Worm (Caenorhabditis elegans): ENCODE measurements around the gene C17C3.3.

DNA sequence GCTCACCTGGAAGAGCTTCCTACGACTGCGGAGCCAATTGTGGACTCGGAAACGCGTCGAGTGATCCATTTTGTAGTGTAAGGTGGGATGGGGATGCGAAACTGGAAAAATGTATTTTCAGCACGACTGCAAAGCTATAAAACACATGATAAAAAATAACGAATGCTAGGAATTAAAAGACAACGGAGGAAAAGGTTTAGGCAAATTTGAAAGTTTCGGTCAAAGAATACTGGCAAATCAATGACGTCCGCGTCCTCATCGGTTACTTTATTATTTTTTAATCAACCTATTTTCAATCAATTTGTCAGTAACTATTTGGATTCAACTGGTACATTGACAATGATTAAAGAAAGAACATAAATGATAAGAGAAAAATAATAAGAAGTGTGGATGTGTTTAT lies 46.2 kb downstream of the C17C3.3 start, which contains the start of gene C17G10.7:
- TF ChIP-seq ceh-36 (tag; optimal IDR thresholded peaks at IDR 0.05), result no peak
- TF ChIP-seq hmbx-1 (tag; optimal IDR thresholded peaks at IDR 0.05), result no peak
- no peak for TF ChIP-seq ama-1 (optimal IDR thresholded peaks at IDR 0.05)

All from whole organism, early embryonic.